Worm (Caenorhabditis elegans) whole organism, L3 larva: ENCODE results near the gene F42C5.6.

Experiments used
- aly-2 ChIP-seq: fragments of 150-350 bp; optimal IDR thresholded peaks from 2 replicates; lab custom pipeline; 2014; ENCODE audit warnings: missing biosample characterization, missing genetic modification characterization
- ama-1 ChIP-seq: fragments of 150-350 bp; optimal IDR thresholded peaks from 2 replicates; lab custom pipeline; 2018
- ceh-28 ChIP-seq: fragments of 150-350 bp; optimal IDR thresholded peaks from 2 replicates; lab custom pipeline; 2014; ENCODE audit warnings: missing biosample characterization, missing genetic modification reagents, missing genetic modification characterization
- nhr-12 ChIP-seq: fragments of 150-350 bp; optimal IDR thresholded peaks from 2 replicates; lab custom pipeline; 2014; ENCODE audit warnings: missing biosample characterization, missing genetic modification characterization
- snpc-4 ChIP-seq: fragments of 150-350 bp; optimal IDR thresholded peaks from 2 replicates; lab custom pipeline; 2014; ENCODE audit warnings: missing biosample characterization, missing genetic modification characterization
- unc-62 ChIP-seq: fragments of 150-350 bp; sonication (generic microtip); optimal IDR thresholded peaks from 4 replicates; lab custom pipeline; 2014; ENCODE audit warnings: missing biosample characterization, missing genetic modification reagents, missing genetic modification characterization

DNA sequence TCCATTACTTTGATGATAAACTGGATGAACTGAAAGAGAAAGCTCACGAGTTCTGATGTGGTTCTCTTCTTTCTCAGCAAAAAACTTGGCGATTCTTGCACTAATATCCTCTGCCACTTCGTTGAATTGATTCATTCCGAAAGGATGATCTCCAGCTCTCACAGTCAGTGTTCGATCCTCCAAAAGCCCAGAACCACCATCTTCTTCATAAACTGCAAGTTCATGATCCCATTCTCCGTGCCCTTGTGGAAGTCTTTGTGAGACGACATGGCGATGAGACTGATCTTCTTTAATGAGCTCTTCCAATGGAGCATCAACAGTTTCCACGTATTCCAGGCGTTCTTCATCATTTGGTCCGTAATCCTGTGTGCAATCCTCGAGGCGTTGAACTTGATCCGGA lies 16.0 kb upstream of the F42C5.6 start:
- TF ChIP-seq aly-2 (tag; lab: Kevin White, UChicago): no peak
- TF ChIP-seq ama-1: no peak
- no peak for TF ChIP-seq nhr-12 (tag; lab: Kevin White, UChicago)
- TF ChIP-seq snpc-4 (tag; lab: Kevin White, UChicago): no peak
- TF ChIP-seq unc-62: no peak
- TF ChIP-seq ceh-28 (tag; lab: Kevin White, UChicago): no peak
